Fruit fly (Drosophila melanogaster): ENCODE data around the gene lin-52.

lin-52 gene

dm6 chrX:5744992-5745732, 9.6 kb downstream of the lin-52 start (continued):
- no peak for TF ChIP-seq fd59A (GFP tag; optimal IDR thresholded peaks at IDR 0.05)
- TF ChIP-seq salr (GFP tag; optimal IDR thresholded peaks at IDR 0.05), result peak in 1 of 2 experiments; percentile 19
- peak; percentile 38 for TF ChIP-seq OdsH (GFP tag; optimal IDR thresholded peaks at IDR 0.05)
- no peak for TF ChIP-seq fkh (GFP tag; optimal IDR thresholded peaks at IDR 0.05)
- no peak for TF ChIP-seq ss (GFP tag; optimal IDR thresholded peaks at IDR 0.05)
- no peak for TF ChIP-seq dsx (GFP tag; optimal IDR thresholded peaks at IDR 0.05; ENCODE audit: poor library complexity, severe bottlenecking)
- TF ChIP-seq CG6808 (GFP tag; optimal IDR thresholded peaks at IDR 0.05), result no peak
- peak; percentile 39 for TF ChIP-seq topi (GFP tag; optimal IDR thresholded peaks at IDR 0.05)
- peak; percentile 36; the same call in 1 of the 3 replicates for TF ChIP-seq CG6163 (GFP tag; IDR thresholded peaks at IDR 0.05)
- no peak for TF ChIP-seq CG1621 (tag; optimal IDR thresholded peaks at IDR 0.05)
- TF ChIP-seq Sox14 (GFP tag; optimal IDR thresholded peaks at IDR 0.05), result peak; percentile 36
- TF ChIP-seq CG6276 (GFP tag; optimal IDR thresholded peaks at IDR 0.05), result peak; percentile 21
- peak; percentile 42; the same call in 1 of the 2 replicates for TF ChIP-seq CG15336 (GFP tag; IDR thresholded peaks at IDR 0.05)
- TF ChIP-seq CG8119 (GFP tag; IDR thresholded peaks at IDR 0.05), result 0 out of 3 replicates have a peak, but pooled peaks have one; percentile 30
- TF ChIP-seq CG3919 (GFP tag; optimal IDR thresholded peaks at IDR 0.05), result no peak
- peak; percentile 27 for TF ChIP-seq acj6 (GFP tag; optimal IDR thresholded peaks at IDR 0.05)
- TF ChIP-seq Ets96B (tag; optimal IDR thresholded peaks at IDR 0.05), result no peak
- TF ChIP-seq CG11294 (GFP tag; IDR thresholded peaks at IDR 0.05), result no peak
- no peak for TF ChIP-seq CG34406 (GFP tag; optimal IDR thresholded peaks at IDR 0.05)
- no peak for TF ChIP-seq fd85E (GFP tag; optimal IDR thresholded peaks at IDR 0.05)
- TF ChIP-seq svp (GFP tag), result peak; percentile 90
- no peak for TF ChIP-seq CG6854 (GFP tag; optimal IDR thresholded peaks at IDR 0.05)
- TF ChIP-seq Blimp-1 (GFP tag; optimal IDR thresholded peaks at IDR 0.05), result no peak
- peak; percentile 38 for TF ChIP-seq lz (GFP tag; optimal IDR thresholded peaks at IDR 0.05)
- no peak for TF ChIP-seq Lpt (GFP tag; optimal IDR thresholded peaks at IDR 0.05)
- TF ChIP-seq dac (GFP tag; optimal IDR thresholded peaks at IDR 0.05), result peak; percentile 0
- no peak for TF ChIP-seq spab (GFP tag; optimal IDR thresholded peaks at IDR 0.05)
- peak; percentile 39 for TF ChIP-seq Smox (GFP tag; optimal IDR thresholded peaks at IDR 0.05)

DNA sequence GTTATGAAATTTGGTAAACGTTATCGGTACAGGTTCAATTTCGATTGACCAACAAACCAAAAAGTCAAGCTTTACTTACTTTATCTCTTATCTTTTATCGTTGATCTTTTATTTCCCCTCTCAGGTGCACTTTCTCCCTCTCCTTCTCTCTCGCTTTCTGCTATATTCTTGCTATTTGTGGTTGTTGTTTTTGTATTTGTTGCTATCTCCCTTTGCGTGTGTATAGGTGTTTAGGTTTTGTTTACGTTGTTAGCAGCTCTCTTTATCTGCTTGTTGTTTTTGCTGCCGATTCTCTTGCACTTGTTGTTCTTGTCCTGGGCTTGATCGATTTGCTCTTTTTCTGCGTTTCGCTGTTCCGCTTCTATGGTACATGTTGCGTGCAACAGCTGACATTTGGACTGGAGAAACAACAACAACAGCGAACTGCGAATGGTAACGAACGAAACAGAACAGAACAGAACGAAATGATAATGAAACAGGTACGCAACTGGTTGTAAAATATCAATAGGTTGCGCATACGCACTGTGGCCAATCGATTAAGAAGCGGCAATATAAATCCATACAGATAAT, 10.4 kb downstream of the lin-52 start:
- no peak for TF ChIP-seq Eip78C (GFP tag)
- TF ChIP-seq ss (GFP tag; optimal IDR thresholded peaks at IDR 0.05), result peak in 1 of 2 experiments; percentile 53
- 0 out of 3 replicates have a peak, but pooled peaks have one; percentile 11 for TF ChIP-seq CG6163 (GFP tag; IDR thresholded peaks at IDR 0.05)
- TF ChIP-seq fkh (GFP tag; optimal IDR thresholded peaks at IDR 0.05), result peak; percentile 54
- no peak for TF ChIP-seq Lpt (GFP tag; optimal IDR thresholded peaks at IDR 0.05)

DNA sequence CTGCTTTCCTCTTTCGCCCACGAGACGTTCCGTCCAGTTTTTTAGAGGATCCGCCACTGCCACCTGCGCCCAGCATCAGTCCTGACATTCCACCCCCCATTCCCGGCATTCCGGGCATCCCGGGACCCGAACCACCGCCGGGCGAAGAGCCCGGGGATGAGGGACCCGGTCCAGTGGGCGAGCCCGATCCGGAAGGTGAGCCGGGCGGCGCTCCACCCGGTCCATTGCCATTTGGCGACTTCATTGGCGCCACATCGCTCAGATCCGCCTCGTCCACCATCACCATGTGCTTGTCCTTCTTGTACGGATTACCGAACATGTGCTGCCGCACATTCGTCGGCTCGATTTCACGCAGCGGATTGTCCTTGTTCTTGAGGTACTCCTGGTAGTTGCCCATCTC, 13.1 kb downstream of the lin-52 start:
- TF ChIP-seq esn (GFP tag; optimal IDR thresholded peaks at IDR 0.05) (no peak), fkh (GFP tag; optimal IDR thresholded peaks at IDR 0.05) (no peak), Sox102F (GFP tag; optimal IDR thresholded peaks at IDR 0.05) (no peak), OdsH (GFP tag; optimal IDR thresholded peaks at IDR 0.05) (no peak), Eip78C (GFP tag) (no peak), CG6854 (GFP tag; optimal IDR thresholded peaks at IDR 0.05) (no peak), CG8119 (GFP tag; IDR thresholded peaks at IDR 0.05) (no peak), CG9139 (GFP tag; optimal IDR thresholded peaks at IDR 0.05) (no peak), CG11762 (GFP tag; optimal IDR thresholded peaks at IDR 0.05; ENCODE audit: insufficient read depth) (no peak), Hr38 (GFP tag; optimal IDR thresholded peaks at IDR 0.05) (no peak), CG8319 (GFP tag; optimal IDR thresholded peaks at IDR 0.05) (no peak), Ets21C (GFP tag; optimal IDR thresholded peaks at IDR 0.05) (no peak), CG3919 (GFP tag; optimal IDR thresholded peaks at IDR 0.05) (no peak), dsx (GFP tag; optimal IDR thresholded peaks at IDR 0.05; ENCODE audit: poor library complexity, severe bottlenecking) (no peak), CG10669 (GFP tag; optimal IDR thresholded peaks at IDR 0.05) (no peak)
